Worm (Caenorhabditis elegans) whole organism, L4 larva: ENCODE measurements around the gene ugt-16.
A peak's percentile ranks its signal among the peaks of the same experiment; 100 is the strongest.
"Not testable (repeated sequence)": the region's sequence is repeated elsewhere in the genome, so short reads cannot be mapped to it uniquely, and the experiment has no call there.

Experiments used
- F10B5.3 ChIP-seq: sonication (generic microtip); optimal IDR thresholded peaks from 2 replicates; lab custom pipeline; 2016; ENCODE audit warnings: mild to moderate bottlenecking, missing genetic modification characterization, missing compliant biosample characterization
- F44E2.7 ChIP-seq: fragments of 200-800 bp; sonication (Bioruptor generic); IDR thresholded peaks from 2 replicates; pipeline ENCODE4 v2.1.2; 2022; ENCODE audit warnings: missing genetic modification characterization, missing compliant biosample characterization
- F49E8.2 ChIP-seq: sonication (generic microtip); optimal IDR thresholded peaks from 2 replicates; lab custom pipeline; 2016; ENCODE audit warnings: missing compliant biosample characterization, mild to moderate bottlenecking, missing genetic modification characterization, borderline replicate concordance
- Y105C5A.15 ChIP-seq: fragments of 200-800 bp; sonication (Bioruptor generic); IDR thresholded peaks from 2 replicates; pipeline ENCODE4 v1.3.6; 2022; ENCODE audit warnings: missing genetic modification characterization, missing compliant biosample characterization
- Y48G9A.11 ChIP-seq: fragments of 200-800 bp; sonication (Bioruptor generic); IDR thresholded peaks from 2 replicates; pipeline ENCODE4 v1.3.6; 2022; ENCODE audit warnings: missing genetic modification reagents, missing genetic modification characterization, missing compliant biosample characterization
- Y5F2A.4 ChIP-seq: fragments of 200-800 bp; sonication (Bioruptor generic); optimal IDR thresholded peaks from 2 replicates; lab custom pipeline; 2018; ENCODE audit warnings: mild to moderate bottlenecking, missing genetic modification characterization, missing compliant biosample characterization
- ama-1 ChIP-seq: fragments of 150-350 bp; optimal IDR thresholded peaks from 2 replicates; lab custom pipeline; 2014; ENCODE audit warnings: inconsistent platforms, mixed read lengths
- ceh-28 ChIP-seq: fragments of 150-350 bp; optimal IDR thresholded peaks from 2 replicates; lab custom pipeline; 2014; ENCODE audit warnings: missing biosample characterization, missing genetic modification reagents, missing genetic modification characterization
- cey-2 ChIP-seq: sonication (generic microtip); optimal IDR thresholded peaks from 3 replicates; lab custom pipeline; 2017; ENCODE audit warnings: missing genetic modification characterization, mild to moderate bottlenecking, missing compliant biosample characterization, antibody characterized with exemption, borderline replicate concordance; ENCODE audit not compliant: insufficient read depth
- ctbp-1 ChIP-seq: fragments of 200-800 bp; sonication (Bioruptor generic); IDR thresholded peaks from 2 replicates; pipeline ENCODE4 v1.3.6; 2022; ENCODE audit warnings: missing genetic modification reagents, missing genetic modification characterization, missing compliant biosample characterization
- daf-16 ChIP-seq, 3 experiments: sonication (generic microtip); optimal IDR thresholded peaks; 2 replicates each; lab custom pipeline; 2016 to 2017; ENCODE audit warnings: missing genetic modification characterization in 3 of 3, missing genetic modification reagents in 3 of 3, mild to moderate bottlenecking in 2 of 3, missing compliant biosample characterization in 2 of 3, missing biosample characterization in 1 of 3, moderate library complexity in 1 of 3
- dmd-6 ChIP-seq: fragments of 200-800 bp; sonication (Bioruptor generic); IDR thresholded peaks from 2 replicates; pipeline ENCODE4 v1.3.6; 2022; ENCODE audit warnings: missing genetic modification reagents, missing genetic modification characterization, missing compliant biosample characterization
- dmd-9 ChIP-seq: fragments of 200-800 bp; sonication (Bioruptor generic); IDR thresholded peaks from 2 replicates; pipeline ENCODE4 v1.3.6; 2022; ENCODE audit warnings: missing genetic modification reagents, missing genetic modification characterization, missing compliant biosample characterization
- duxl-1 ChIP-seq: sonication (generic microtip); optimal IDR thresholded peaks from 2 replicates; lab custom pipeline; 2016; ENCODE audit warnings: mild to moderate bottlenecking, missing genetic modification characterization, moderate library complexity, missing compliant biosample characterization; ENCODE audit not compliant: poor library complexity
- egl-27 ChIP-seq: sonication (generic microtip); optimal IDR thresholded peaks from 3 replicates; lab custom pipeline; 2017; ENCODE audit warnings: missing biosample characterization, missing genetic modification reagents, missing genetic modification characterization
- egl-43 ChIP-seq: fragments of 200-800 bp; sonication (Bioruptor generic); IDR thresholded peaks from 2 replicates; pipeline ENCODE4 v1.3.6; 2022; ENCODE audit warnings: missing genetic modification reagents, missing genetic modification characterization, missing compliant biosample characterization
- hlh-11 ChIP-seq: fragments of 200-800 bp; sonication (Bioruptor generic); optimal IDR thresholded peaks from 2 replicates; lab custom pipeline; 2018; ENCODE audit warnings: mild to moderate bottlenecking, missing genetic modification characterization, missing compliant biosample characterization
- hlh-30 ChIP-seq: sonication (generic microtip); optimal IDR thresholded peaks from 2 replicates; lab custom pipeline; 2017; ENCODE audit warnings: antibody characterized with exemption, mild to moderate bottlenecking, missing genetic modification characterization, missing compliant biosample characterization; ENCODE audit not compliant: insufficient read depth
- lin-29 ChIP-seq: fragments of 200-800 bp; sonication (Bioruptor generic); IDR thresholded peaks from 2 replicates; pipeline ENCODE4 v1.3.6; 2022; ENCODE audit warnings: missing genetic modification reagents, missing genetic modification characterization, missing compliant biosample characterization
- lir-3 ChIP-seq: sonication (generic microtip); optimal IDR thresholded peaks from 2 replicates; lab custom pipeline; 2016; ENCODE audit warnings: mild to moderate bottlenecking, missing genetic modification characterization, missing compliant biosample characterization
- madf-9 ChIP-seq: fragments of 200-800 bp; sonication (Bioruptor generic); conservative IDR thresholded peaks from 2 replicates; pipeline ENCODE4 v1.3.6; 2022; ENCODE audit warnings: missing genetic modification reagents, missing genetic modification characterization, missing compliant biosample characterization
- mes-2 ChIP-seq: sonication (generic microtip); optimal IDR thresholded peaks from 2 replicates; lab custom pipeline; 2016; ENCODE audit warnings: missing genotype, mild to moderate bottlenecking, missing genetic modification characterization, missing compliant biosample characterization; ENCODE audit not compliant: poor library complexity, severe bottlenecking
- mxl-2 ChIP-seq: fragments of 200-800 bp; sonication (Bioruptor generic); conservative IDR thresholded peaks from 2 replicates; pipeline ENCODE4 v1.3.6; 2022; ENCODE audit warnings: missing genetic modification reagents, missing genetic modification characterization, missing compliant biosample characterization
- nhr-10 ChIP-seq: fragments of 150-350 bp; optimal IDR thresholded peaks from 2 replicates; lab custom pipeline; 2014; ENCODE audit warnings: missing biosample characterization, missing genetic modification characterization
- nhr-11 ChIP-seq: fragments of 150-350 bp; optimal IDR thresholded peaks from 2 replicates; lab custom pipeline; 2014; ENCODE audit warnings: missing biosample characterization, missing genetic modification characterization
- nhr-28 ChIP-seq: fragments of 150-350 bp; optimal IDR thresholded peaks from 2 replicates; lab custom pipeline; 2014; ENCODE audit warnings: missing biosample characterization, missing genetic modification characterization
- nhr-42 ChIP-seq: fragments of 200-800 bp; sonication (Bioruptor generic); IDR thresholded peaks from 2 replicates; pipeline ENCODE4 v1.3.6; 2022; ENCODE audit warnings: missing genetic modification characterization, missing compliant biosample characterization
- nhr-6 ChIP-seq: fragments of 150-350 bp; optimal IDR thresholded peaks from 2 replicates; lab custom pipeline; 2014; ENCODE audit warnings: missing biosample characterization, missing genetic modification characterization
- nhr-77 ChIP-seq: fragments of 150-350 bp; optimal IDR thresholded peaks from 2 replicates; lab custom pipeline; 2014; ENCODE audit warnings: missing biosample characterization, missing genetic modification characterization
- pha-4 ChIP-seq, 2 experiments: fragments of 150-350 bp in 1 of 2; fragments of 200-800 bp in 1 of 2; sonication (Bioruptor generic) in 1 of 2; IDR thresholded peaks in 1 of 2; optimal IDR thresholded peaks in 1 of 2; 2 replicates each; pipeline versions ENCODE4 v1.3.6 to Lab custom; 2014 to 2022; ENCODE audit warnings: missing genetic modification characterization in 2 of 2, missing genetic modification reagents in 2 of 2, missing biosample characterization in 1 of 2, missing compliant biosample characterization in 1 of 2
- pqm-1 ChIP-seq: sonication (generic microtip); optimal IDR thresholded peaks from 2 replicates; lab custom pipeline; 2017; ENCODE audit warnings: missing biosample characterization, missing genetic modification characterization
- rbr-2 ChIP-seq: sonication (generic microtip); optimal IDR thresholded peaks from 2 replicates; lab custom pipeline; 2016; ENCODE audit warnings: missing genotype, missing genetic modification characterization, missing compliant biosample characterization
- sdz-12 ChIP-seq: fragments of 200-800 bp; sonication (Bioruptor generic); optimal IDR thresholded peaks from 2 replicates; lab custom pipeline; 2018; ENCODE audit warnings: mild to moderate bottlenecking, missing genetic modification characterization, missing compliant biosample characterization
- set-16 ChIP-seq: fragments of 200-800 bp; sonication (Bioruptor generic); IDR thresholded peaks from 2 replicates; pipeline ENCODE4 v1.3.6; 2022; ENCODE audit warnings: missing genetic modification reagents, missing genetic modification characterization, missing compliant biosample characterization
- skn-1 ChIP-seq: fragments of 150-350 bp; optimal IDR thresholded peaks from 2 replicates; lab custom pipeline; 2014; ENCODE audit warnings: missing biosample characterization, missing genetic modification characterization
- snpc-4 ChIP-seq: fragments of 150-350 bp; optimal IDR thresholded peaks from 2 replicates; lab custom pipeline; 2014; ENCODE audit warnings: missing biosample characterization, missing genetic modification characterization
- spr-3 ChIP-seq: fragments of 200-800 bp; sonication (Bioruptor generic); optimal IDR thresholded peaks from 2 replicates; lab custom pipeline; 2018; ENCODE audit warnings: mild to moderate bottlenecking, missing genetic modification characterization, missing compliant biosample characterization
- unc-62 ChIP-seq, 3 experiments: fragments of 150-350 bp in 1 of 3; sonication (generic microtip); optimal IDR thresholded peaks in 2 of 3; peaks in 1 of 3; 1 replicate in 1 of 3; 2 replicates in 2 of 3; lab custom pipeline; 2014 to 2017; ENCODE audit warnings: missing biosample characterization in 3 of 3, missing genetic modification characterization in 3 of 3, missing genetic modification reagents in 3 of 3, missing genotype in 1 of 3
- vab-7 ChIP-seq: fragments of 200-800 bp; sonication (Bioruptor generic); IDR thresholded peaks from 2 replicates; pipeline ENCODE4 v1.3.6; 2022; ENCODE audit warnings: missing genetic modification reagents, missing genetic modification characterization, missing compliant biosample characterization
- zfp-3 ChIP-seq: fragments of 200-800 bp; sonication (Bioruptor generic); conservative IDR thresholded peaks from 2 replicates; pipeline ENCODE4 v1.3.6; 2022; ENCODE audit warnings: missing genetic modification reagents, missing genetic modification characterization, missing compliant biosample characterization

Gene ugt-16

DNA sequence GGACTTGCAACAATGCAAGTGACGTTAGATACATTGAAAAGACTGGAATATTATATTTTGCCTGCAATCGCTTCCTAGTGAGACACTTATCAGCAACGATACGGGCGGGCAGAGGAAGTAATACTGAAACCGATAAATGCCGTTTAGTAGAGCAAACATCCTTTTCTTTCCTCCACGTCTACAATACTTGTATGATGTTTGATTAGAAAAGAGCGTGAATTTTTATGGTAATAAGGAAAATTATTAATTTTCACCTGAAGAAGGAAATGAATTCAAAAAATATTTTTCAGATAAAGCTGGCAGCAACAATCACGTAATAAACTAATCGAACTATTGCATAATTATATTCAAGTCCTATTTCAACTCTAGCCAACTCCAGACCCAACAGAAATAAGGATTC is 29.9 kb downstream of the ugt-16 start, which contains the start of gene C44H9.7:
TSS of gene C44H9.7 (minus strand) at position 101 of the 400 bp plus-strand sequence.
- TF ChIP-seq lir-3 (tag; lab: Kevin White, UChicago) (no peak), hlh-11 (no peak), ama-1 (lab: Kevin White, UChicago) (no peak), egl-43 (GFP tag; lab: Robert Waterston, UW) (no peak), snpc-4 (no peak), rbr-2 (tag; lab: Kevin White, UChicago) (no peak), Y48G9A.11 (GFP tag; lab: Robert Waterston, UW) (no peak), daf-16 (GFP tag; optimal IDR thresholded peaks at IDR 0.05; lab: Kevin White, UChicago) (no peak), daf-16 (tag; optimal IDR thresholded peaks at IDR 0.05; lab: Kevin White, UChicago) (no peak), nhr-77 (tag; lab: Kevin White, UChicago) (no peak), egl-27 (tag; lab: Kevin White, UChicago) (no peak), cey-2 (tag; lab: Kevin White, UChicago) (no peak), nhr-42 (GFP tag; lab: Robert Waterston, UW) (no peak), lin-29 (GFP tag; lab: Robert Waterston, UW) (no peak)

DNA sequence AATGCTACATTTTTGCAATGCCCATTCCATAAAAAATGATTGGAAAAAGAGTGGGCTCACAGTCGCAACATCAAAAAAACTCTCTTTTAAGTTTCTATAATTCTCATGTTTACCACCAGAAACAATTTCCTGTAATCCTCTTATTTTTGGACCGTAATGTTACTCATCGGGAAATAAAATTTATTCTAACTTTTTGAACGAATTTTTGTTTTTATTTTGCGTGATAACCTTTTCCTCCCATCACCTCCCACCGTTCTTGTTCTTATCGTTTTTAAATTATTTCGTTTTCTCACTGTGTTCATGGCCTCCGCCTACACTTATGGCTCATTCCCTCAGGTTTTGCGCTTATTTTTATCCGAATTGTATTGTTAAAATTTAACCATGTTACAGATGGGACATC is 34.3 kb downstream of the ugt-16 start, which contains the start of gene anp-1:
TSS of gene anp-1 (plus strand) at position 301 of the 400 bp plus-strand sequence.
- TF ChIP-seq unc-62 (GFP tag; optimal IDR thresholded peaks at IDR 0.05 in 1 of 2; lab: Kevin White, UChicago), result no peak
- no peak for TF ChIP-seq unc-62 (tag; optimal IDR thresholded peaks at IDR 0.05; lab: Kevin White, UChicago)
- TF ChIP-seq pha-4 (GFP tag; IDR thresholded peaks at IDR 0.05; lab: Robert Waterston, UW), result no peak
- no peak for TF ChIP-seq pha-4 (tag; optimal IDR thresholded peaks at IDR 0.05; lab: Kevin White, UChicago)
- TF ChIP-seq dmd-9, result no peak
- TF ChIP-seq zfp-3 (GFP tag; lab: Robert Waterston, UW), result no peak
- no peak for TF ChIP-seq F44E2.7 (GFP tag; lab: Robert Waterston, UW)
- TF ChIP-seq spr-3 (GFP tag; lab: Kevin White, UChicago), result no peak
- no peak for TF ChIP-seq ctbp-1 (GFP tag; lab: Robert Waterston, UW)
- no peak for TF ChIP-seq F49E8.2 (tag; lab: Kevin White, UChicago)
- TF ChIP-seq pqm-1, result no peak
- no peak for TF ChIP-seq ceh-28
- TF ChIP-seq, all 104 proteins: peak for 0

ce11 chrV:12865615-12866014 is 40.8 kb downstream of the ugt-16 start, which contains the start of gene T07F10.5:
Gene T07F10.5 (plus strand): TSS chrV:12865915.
- TF ChIP-seq F44E2.7 (GFP tag; lab: Robert Waterston, UW); Y5F2A.4 (GFP tag; lab: Kevin White, UChicago); Y105C5A.15: not testable (repeated sequence)

DNA sequence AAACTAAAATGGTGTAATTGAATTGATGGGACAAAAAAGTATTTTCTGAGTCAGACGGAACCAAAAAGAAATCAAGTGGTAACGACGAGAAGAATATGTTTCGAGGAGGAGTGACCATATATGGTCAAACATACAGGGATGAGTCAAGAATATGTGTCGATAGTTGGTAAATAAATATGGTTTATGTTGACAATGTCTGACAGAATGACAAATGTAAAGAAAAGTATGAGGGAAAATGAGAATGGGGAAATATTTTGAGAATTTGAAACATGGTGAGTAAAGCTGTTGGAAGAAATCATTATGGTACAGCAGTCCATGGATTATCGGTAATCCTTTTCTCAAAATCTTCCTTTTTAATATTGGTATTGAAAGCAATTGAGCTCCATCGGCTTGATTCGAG is 43.2 kb downstream of the ugt-16 start, which contains the start of gene nspg-1:
TSS of gene nspg-1 (minus strand) at position 101 of the 400 bp plus-strand sequence.
- TF ChIP-seq nhr-6 (tag; lab: Kevin White, UChicago) (peak; percentile 27), ceh-28 (no peak)
- TF ChIP-seq, all 104 proteins: peak for 1

- TF ChIP-seq vab-7 (GFP tag; lab: Robert Waterston, UW) (peak; percentile 57; the same call in 1 of the 2 replicates), F10B5.3 (tag; lab: Kevin White, UChicago) (peak; percentile 30), nhr-28 (peak; percentile 69), duxl-1 (peak; percentile 87), nhr-77 (tag; lab: Kevin White, UChicago) (peak; percentile 45), nhr-10 (no peak), unc-62 (GFP tag; optimal IDR thresholded peaks at IDR 0.05 in 1 of 2; lab: Kevin White, UChicago) (no peak), unc-62 (tag; optimal IDR thresholded peaks at IDR 0.05; lab: Kevin White, UChicago) (no peak), nhr-11 (tag; lab: Kevin White, UChicago) (peak; percentile 47), set-16 (no peak), mxl-2 (GFP tag; lab: Robert Waterston, UW) (peak; percentile 49; the same call in 1 of the 2 replicates), madf-9 (peak; percentile 87), mes-2 (peak; percentile 100), dmd-6 (GFP tag; lab: Robert Waterston, UW) (peak; percentile 86), rbr-2 (tag; lab: Kevin White, UChicago) (peak; percentile 69), skn-1 (tag; lab: Kevin White, UChicago) (no peak), hlh-30 (no peak), pqm-1 (no peak), sdz-12 (peak; percentile 77), pha-4 (GFP tag; IDR thresholded peaks at IDR 0.05; lab: Robert Waterston, UW) (peak; percentile 59; the same call in 1 of the 2 replicates), pha-4 (tag; optimal IDR thresholded peaks at IDR 0.05; lab: Kevin White, UChicago) (no peak)
Observed at ce11 chrV:12869948-12870347, 45.1 kb downstream of the ugt-16 start, which contains the start of gene T07F10.3. Gene T07F10.3 (minus strand): TSS chrV:12870045.
